Fruit fly (Drosophila melanogaster): ENCODE data around the gene yellow-e.

DNA sequence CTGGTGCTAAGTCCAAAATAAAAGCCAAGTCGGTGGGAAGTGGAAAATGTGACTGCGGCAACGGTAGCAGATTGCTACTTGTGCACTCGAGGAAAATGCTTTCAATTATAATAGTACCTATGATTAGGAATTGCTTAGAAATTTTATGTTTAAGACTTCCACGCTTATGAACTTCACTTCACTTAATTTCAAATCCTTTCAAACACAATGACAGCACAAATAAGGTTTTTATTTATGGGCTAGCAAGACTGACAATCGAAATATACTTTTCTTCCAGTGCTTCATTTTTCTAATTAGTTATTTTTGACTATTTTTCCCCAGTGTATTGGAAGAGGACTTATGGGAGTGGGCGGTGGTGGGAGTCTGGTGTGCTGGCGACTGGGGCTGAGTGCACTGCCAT lies 33.3 kb upstream of the yellow-e start:
- TF ChIP-seq Abd-B (GFP tag; optimal IDR thresholded peaks at IDR 0.05) = no peak
- no peak for TF ChIP-seq dl (GFP tag; optimal IDR thresholded peaks at IDR 0.05; ENCODE audit: insufficient read depth in 1 of 2, partially characterized antibody in 2 of 2)
- TF ChIP-seq Hr78 (GFP tag; optimal IDR thresholded peaks at IDR 0.05) = no peak
- no peak for TF ChIP-seq Jra (GFP tag; optimal IDR thresholded peaks at IDR 0.05)
- no peak for TF ChIP-seq ey (GFP tag; optimal IDR thresholded peaks at IDR 0.05)
- TF ChIP-seq GATAd (GFP tag; optimal IDR thresholded peaks at IDR 0.05) = no peak
- TF ChIP-seq fru (GFP tag; optimal IDR thresholded peaks at IDR 0.05) = no peak
- no peak for TF ChIP-seq br (GFP tag; optimal IDR thresholded peaks at IDR 0.05)
- no peak for TF ChIP-seq pan (optimal IDR thresholded peaks at IDR 0.05)
- no peak for TF ChIP-seq Mio (GFP tag; optimal IDR thresholded peaks at IDR 0.05)
- no peak for TF ChIP-seq psq (GFP tag; optimal IDR thresholded peaks at IDR 0.05)

Data from whole organism, wandering third instar larva.